Fruit fly (Drosophila melanogaster): ENCODE results near the gene CG3552.

Gene CG3552

DNA sequence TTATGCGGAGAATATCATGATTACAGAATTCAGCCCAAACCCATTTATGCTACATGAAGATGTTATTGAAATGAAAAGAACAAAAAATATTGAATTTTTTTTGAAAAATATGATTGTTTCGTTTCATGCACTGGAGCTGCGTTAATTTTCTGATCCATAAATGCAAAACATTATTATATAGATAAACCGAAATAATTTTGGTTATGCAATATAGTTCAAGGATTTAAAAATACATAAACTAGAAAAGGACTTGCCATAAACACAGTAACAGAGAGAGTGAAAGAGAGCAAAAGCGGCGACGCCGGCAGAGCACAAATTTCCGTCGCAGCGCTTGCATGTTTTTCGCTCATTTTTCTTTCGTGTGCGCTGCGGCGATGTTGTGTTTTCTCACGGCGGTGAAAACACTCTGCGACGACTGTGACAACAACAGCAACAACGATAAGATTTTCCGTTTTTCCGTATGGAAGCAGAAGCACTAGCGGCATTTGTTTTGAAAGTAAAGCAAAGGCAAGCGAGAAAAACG is 6.2 kb downstream of the CG3552 start (continued):
- TF ChIP-seq CG7357 (GFP tag; IDR thresholded peaks at IDR 0.05) (peak; percentile 64; the same call in 2 of the 3 replicates), CG15011 (GFP tag; optimal IDR thresholded peaks at IDR 0.05) (peak; percentile 91), CG8944 (GFP tag; optimal IDR thresholded peaks at IDR 0.05) (peak; percentile 51), Doc2 (GFP tag; IDR thresholded peaks at IDR 0.05) (no peak), klu (GFP tag; IDR thresholded peaks at IDR 0.05) (no peak), CG1024 (GFP tag; IDR thresholded peaks at IDR 0.05) (peak; percentile 9; the same call in 1 of the 2 replicates), CTCF (GFP tag; optimal IDR thresholded peaks at IDR 0.05) (peak; percentile 53), corto (GFP tag; optimal IDR thresholded peaks at IDR 0.05) (peak; percentile 56), CG8281 (tag; optimal IDR thresholded peaks at IDR 0.05) (peak; percentile 74), Dbx (GFP tag; IDR thresholded peaks at IDR 0.05) (peak; percentile 74; the same call in 2 of the 3 replicates), bab2 (GFP tag; optimal IDR thresholded peaks at IDR 0.05) (peak; percentile 63), CG12769 (tag; optimal IDR thresholded peaks at IDR 0.05) (peak; percentile 52), CG2129 (GFP tag; IDR thresholded peaks at IDR 0.05; ENCODE audit: partially characterized antibody) (no peak), gem (tag; optimal IDR thresholded peaks at IDR 0.05) (peak; percentile 97), nau (GFP tag; optimal IDR thresholded peaks at IDR 0.05) (peak; percentile 89), ato (GFP tag; IDR thresholded peaks at IDR 0.05; ENCODE audit: partially characterized antibody) (no peak), caup (GFP tag; optimal IDR thresholded peaks at IDR 0.05; ENCODE audit: severe bottlenecking) (peak; percentile 79), sd (tag; optimal IDR thresholded peaks at IDR 0.05) (no peak), NfI (GFP tag; optimal IDR thresholded peaks at IDR 0.05) (peak; percentile 81), Max (GFP tag; optimal IDR thresholded peaks at IDR 0.05) (peak; percentile 90), dati (GFP tag; IDR thresholded peaks at IDR 0.05) (no peak; the same call in 1 of the 2 replicates), row (GFP tag; IDR thresholded peaks at IDR 0.05) (peak; percentile 96), CG11085 (GFP tag; IDR thresholded peaks at IDR 0.05) (peak; percentile 45; the same call in 1 of the 2 replicates), chn (GFP tag; optimal IDR thresholded peaks at IDR 0.05) (peak; percentile 69), az2 (GFP tag; optimal IDR thresholded peaks at IDR 0.05) (peak; percentile 84), CG17802 (tag; optimal IDR thresholded peaks at IDR 0.05) (peak; percentile 42), Gug (GFP tag; IDR thresholded peaks at IDR 0.05) (no peak), CG2202 (tag; optimal IDR thresholded peaks at IDR 0.05) (peak; percentile 88), CG6854 (GFP tag; optimal IDR thresholded peaks at IDR 0.05) (peak; percentile 92), Optix (GFP tag; IDR thresholded peaks at IDR 0.05) (no peak), ab (GFP tag; optimal IDR thresholded peaks at IDR 0.05) (no peak), CG2875 (GFP tag; optimal IDR thresholded peaks at IDR 0.05) (peak; percentile 89), nom (GFP tag; optimal IDR thresholded peaks at IDR 0.05) (peak; percentile 77), PHDP (tag; optimal IDR thresholded peaks at IDR 0.05) (peak; percentile 95), Dip3 (GFP tag; optimal IDR thresholded peaks at IDR 0.05) (peak; percentile 41), tap (tag; optimal IDR thresholded peaks at IDR 0.05) (peak; percentile 86), bbx (GFP tag; IDR thresholded peaks at IDR 0.05; ENCODE audit: partially characterized antibody) (peak; percentile 72), CG3838 (GFP tag; optimal IDR thresholded peaks at IDR 0.05) (peak; percentile 24), CG3065 (GFP tag; optimal IDR thresholded peaks at IDR 0.05) (peak; percentile 67), Dref (GFP tag; IDR thresholded peaks at IDR 0.05) (no peak), CG12744 (GFP tag; optimal IDR thresholded peaks at IDR 0.05) (peak; percentile 77), D (optimal IDR thresholded peaks at IDR 0.05) (no peak), D (GFP tag; optimal IDR thresholded peaks at IDR 0.05) (peak; percentile 91), sqz (GFP tag; optimal IDR thresholded peaks at IDR 0.05) (peak; percentile 84), tio (GFP tag; optimal IDR thresholded peaks at IDR 0.05) (peak; percentile 72), gt (GFP tag; IDR thresholded peaks at IDR 0.05) (peak; percentile 58; the same call in 1 of the 2 replicates), zen2 (GFP tag; IDR thresholded peaks at IDR 0.05; ENCODE audit: partially characterized antibody) (no peak), H2.0 (GFP tag; IDR thresholded peaks at IDR 0.05) (peak; percentile 65), mam (GFP tag; optimal IDR thresholded peaks at IDR 0.05) (peak; percentile 63), Vsx1 (GFP tag; optimal IDR thresholded peaks at IDR 0.05) (peak; percentile 91), kah (GFP tag; optimal IDR thresholded peaks at IDR 0.05) (peak; percentile 42)

Measured in whole organism, embryonic.